Fruit fly (Drosophila melanogaster) S2 (cell line): ENCODE data around the gene CG14572.

ENCODE experiments used
- CG8478 ChIP-seq: fragments of >200 bp; optimal IDR thresholded peaks from 2 replicates; lab custom pipeline; 2018
- CTCF ChIP-seq, 2 experiments: fragments of >200 bp; optimal IDR thresholded peaks; 2 replicates each; lab custom pipeline; 2018

DNA sequence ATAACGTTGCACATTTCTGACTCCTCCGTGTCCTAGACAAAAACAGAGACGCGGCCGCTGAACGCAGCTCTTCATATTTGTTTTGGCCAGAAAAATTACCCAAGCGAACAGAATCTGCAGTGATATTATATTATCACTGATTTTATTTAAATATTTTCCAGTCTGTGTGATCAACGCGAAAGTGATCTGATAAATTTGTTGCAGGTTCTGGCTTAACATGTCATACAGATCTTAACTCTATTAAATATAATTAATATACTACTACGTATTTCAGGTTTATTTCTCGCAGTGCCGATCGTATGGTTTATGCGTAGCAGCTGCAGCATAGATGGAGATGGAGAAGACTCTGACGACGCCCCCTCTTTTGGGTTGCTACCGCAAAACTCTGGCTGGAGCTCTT, 20.5 kb upstream of the CG14572 start:
- no peak for TF ChIP-seq CG8478 (lab: Kevin White, UChicago)
- no peak for TF ChIP-seq CTCF (optimal IDR thresholded peaks at IDR 0.05; lab: Kevin White, UChicago)
